Worm (Caenorhabditis elegans) whole organism, mixed stage, embryonic: Measurements from ENCODE around the gene math-9.

ENCODE experiments used
- M03D4.4 ChIP-seq: sonication (generic microtip); optimal IDR thresholded peaks from 2 replicates; lab custom pipeline; 2017; ENCODE audit warnings: mild to moderate bottlenecking, missing genetic modification characterization, missing compliant biosample characterization
- blmp-1 ChIP-seq: fragments of 150-350 bp; optimal IDR thresholded peaks from 2 replicates; lab custom pipeline; 2014; ENCODE audit warnings: missing biosample characterization, missing genetic modification characterization
- ceh-83 ChIP-seq: fragments of 200-800 bp; sonication (Bioruptor generic); optimal IDR thresholded peaks from 2 replicates; lab custom pipeline; 2018; ENCODE audit warnings: mild to moderate bottlenecking, missing genetic modification characterization, missing compliant biosample characterization
- mab-5 ChIP-seq: fragments of 150-350 bp; optimal IDR thresholded peaks from 2 replicates; lab custom pipeline; 2014; ENCODE audit warnings: missing biosample characterization, missing genetic modification characterization
- mep-1 ChIP-seq: fragments of 150-350 bp; optimal IDR thresholded peaks from 2 replicates; lab custom pipeline; 2017; ENCODE audit warnings: missing biosample characterization, missing genetic modification reagents, missing genetic modification characterization, inconsistent platforms
- mls-2 ChIP-seq: sonication (generic microtip); optimal IDR thresholded peaks from 2 replicates; lab custom pipeline; 2016; ENCODE audit warnings: mild to moderate bottlenecking, missing genetic modification characterization, moderate library complexity, missing compliant biosample characterization
- nhr-12 ChIP-seq: fragments of 150-350 bp; optimal IDR thresholded peaks from 2 replicates; lab custom pipeline; 2014; ENCODE audit warnings: missing biosample characterization, missing genetic modification characterization
- nhr-2 ChIP-seq: fragments of 150-350 bp; optimal IDR thresholded peaks from 2 replicates; lab custom pipeline; 2014; ENCODE audit warnings: missing biosample characterization, missing genetic modification characterization
- nhr-237 ChIP-seq: fragments of 150-350 bp; optimal IDR thresholded peaks from 2 replicates; lab custom pipeline; 2014; ENCODE audit warnings: missing biosample characterization, missing genetic modification characterization
- nhr-28 ChIP-seq: fragments of 150-350 bp; optimal IDR thresholded peaks from 2 replicates; lab custom pipeline; 2014; ENCODE audit warnings: missing biosample characterization, missing genetic modification characterization
- sptf-1 ChIP-seq: sonication (generic microtip); optimal IDR thresholded peaks from 2 replicates; lab custom pipeline; 2017; ENCODE audit warnings: mild to moderate bottlenecking, missing genetic modification characterization, moderate library complexity, missing compliant biosample characterization
- unc-39 ChIP-seq: fragments of 150-350 bp; optimal IDR thresholded peaks from 2 replicates; lab custom pipeline; 2014; ENCODE audit warnings: missing biosample characterization, missing genetic modification characterization
- unc-62 ChIP-seq: fragments of 150-350 bp; optimal IDR thresholded peaks from 2 replicates; lab custom pipeline; 2014; ENCODE audit warnings: missing biosample characterization, missing genetic modification reagents, missing genetic modification characterization

ce11 chrII:1869120-1869519 lies 21.5 kb downstream of the math-9 start, which contains the start of gene math-14:
- no peak for TF ChIP-seq unc-39 (tag; lab: Kevin White, UChicago)
- no peak for TF ChIP-seq nhr-12 (tag; lab: Kevin White, UChicago)
- TF ChIP-seq sptf-1 = no peak
- TF ChIP-seq nhr-28 = no peak
- no peak for TF ChIP-seq M03D4.4 (tag; lab: Kevin White, UChicago)
- TF ChIP-seq nhr-237 (tag; lab: Kevin White, UChicago) = no peak
- TF ChIP-seq mep-1 = no peak
- TF ChIP-seq mab-5 = no peak
- TF ChIP-seq ceh-83 (GFP tag; lab: Kevin White, UChicago) = no peak
- no peak for TF ChIP-seq nhr-2 (tag; lab: Kevin White, UChicago)
- TF ChIP-seq mls-2 (tag; lab: Kevin White, UChicago) = no peak
- TF ChIP-seq blmp-1 (tag; lab: Kevin White, UChicago) = no peak
- no peak for TF ChIP-seq unc-62
